Fruit fly (Drosophila melanogaster) whole organism, embryonic: ENCODE measurements around the gene CG10214.

Source experiments
- CG10959 ChIP-seq: fragments of 200-800 bp; sonication (Bioruptor generic); IDR thresholded peaks from 2 replicates; pipeline ENCODE4 v1.3.6; 2022; ENCODE audit warnings: missing biosample characterization, missing genetic modification characterization
- CG11723 ChIP-seq: fragments of 200-800 bp; sonication (Bioruptor generic); optimal IDR thresholded peaks from 2 replicates; lab custom pipeline; 2017; ENCODE audit warnings: missing biosample characterization, mild to moderate bottlenecking, missing genetic modification characterization
- CG1233 ChIP-seq: fragments of 200-800 bp; sonication (Bioruptor generic); optimal IDR thresholded peaks from 4 replicates; lab custom pipeline; 2018; ENCODE audit warnings: missing biosample characterization, mild to moderate bottlenecking, missing genetic modification characterization
- CG12744 ChIP-seq: fragments of 200-800 bp; sonication (Bioruptor generic); optimal IDR thresholded peaks from 2 replicates; lab custom pipeline; 2016; ENCODE audit warnings: missing biosample characterization, missing genetic modification characterization
- CG12769 ChIP-seq: fragments of 200-800 bp; sonication (Bioruptor generic); optimal IDR thresholded peaks from 2 replicates; lab custom pipeline; 2019; ENCODE audit warnings: missing biosample characterization, mild to moderate bottlenecking, missing genetic modification characterization, moderate library complexity
- CG13296 ChIP-seq: fragments of 200-800 bp; sonication (Bioruptor generic); optimal IDR thresholded peaks from 3 replicates; lab custom pipeline; 2018; ENCODE audit warnings: missing biosample characterization, mild to moderate bottlenecking, missing genetic modification characterization
- CG14014 ChIP-seq: fragments of 200-800 bp; sonication (Bioruptor generic); IDR thresholded peaks from 2 replicates; pipeline ENCODE4 v1.3.6; 2022; ENCODE audit warnings: missing biosample characterization, missing genetic modification characterization
- CG15479 ChIP-seq: fragments of 200-800 bp; sonication (Bioruptor generic); optimal IDR thresholded peaks from 3 replicates; lab custom pipeline; 2019; ENCODE audit warnings: missing biosample characterization, mild to moderate bottlenecking, missing genetic modification characterization, moderate library complexity
- CG18599 ChIP-seq: fragments of 200-800 bp; sonication (Bioruptor generic); optimal IDR thresholded peaks from 3 replicates; lab custom pipeline; 2017; ENCODE audit warnings: missing biosample characterization, missing genetic modification characterization, mild to moderate bottlenecking, moderate library complexity, missing genetic modification reagents
- CG2116 ChIP-seq: fragments of 200-800 bp; sonication (Bioruptor generic); optimal IDR thresholded peaks from 3 replicates; lab custom pipeline; 2018; ENCODE audit warnings: missing biosample characterization, mild to moderate bottlenecking, missing genetic modification characterization
- CG2875 ChIP-seq: fragments of 200-800 bp; sonication (Bioruptor generic); optimal IDR thresholded peaks from 2 replicates; lab custom pipeline; 2017; ENCODE audit warnings: missing biosample characterization, mild to moderate bottlenecking, missing genetic modification characterization, missing genetic modification reagents
- CG30431 ChIP-seq: fragments of 200-800 bp; sonication (Bioruptor generic); optimal IDR thresholded peaks from 2 replicates; lab custom pipeline; 2017; ENCODE audit warnings: missing biosample characterization, missing genetic modification characterization
- CG3065 ChIP-seq: fragments of 200-800 bp; sonication (Bioruptor generic); optimal IDR thresholded peaks from 2 replicates; lab custom pipeline; 2016; ENCODE audit warnings: missing biosample characterization, missing genetic modification characterization
- CG31224 ChIP-seq: fragments of 200-800 bp; sonication (Bioruptor generic); IDR thresholded peaks from 2 replicates; pipeline ENCODE4 v1.3.6; 2022; ENCODE audit warnings: missing biosample characterization, missing genetic modification characterization
- CG6654 ChIP-seq: fragments of 200-800 bp; sonication (Bioruptor generic); optimal IDR thresholded peaks from 2 replicates; lab custom pipeline; 2017; ENCODE audit warnings: missing biosample characterization, mild to moderate bottlenecking, missing genetic modification characterization
- CG7271 ChIP-seq: fragments of 200-800 bp; sonication (Bioruptor generic); optimal IDR thresholded peaks from 2 replicates; lab custom pipeline; 2018; ENCODE audit warnings: missing biosample characterization, mild to moderate bottlenecking, missing genetic modification characterization, moderate library complexity
- CG7556 ChIP-seq: fragments of 200-800 bp; sonication (Bioruptor generic); optimal IDR thresholded peaks from 2 replicates; lab custom pipeline; 2017; ENCODE audit warnings: missing biosample characterization, mild to moderate bottlenecking, missing genetic modification characterization
- CG7963 ChIP-seq: fragments of 200-800 bp; sonication (Bioruptor generic); IDR thresholded peaks from 3 replicates; pipeline ENCODE4 v1.3.6; 2022; ENCODE audit warnings: missing biosample characterization, missing genetic modification characterization; ENCODE audit not compliant: partially characterized antibody
- CG8290 ChIP-seq, 3 experiments: fragments of 200-800 bp; sonication (Bioruptor generic); optimal IDR thresholded peaks; 2 replicates each; lab custom pipeline; 2016 to 2019; ENCODE audit warnings: missing biosample characterization in 3 of 3, missing genetic modification characterization in 3 of 3, mild to moderate bottlenecking in 2 of 3, moderate library complexity in 1 of 3
- CG8388 ChIP-seq: fragments of 200-800 bp; sonication (Bioruptor generic); optimal IDR thresholded peaks from 2 replicates; lab custom pipeline; 2019; ENCODE audit warnings: missing biosample characterization, mild to moderate bottlenecking, missing genetic modification characterization, moderate library complexity
- Dip2 ChIP-seq: fragments of 200-800 bp; sonication (Bioruptor generic); IDR thresholded peaks from 2 replicates; pipeline ENCODE4 v1.3.6; 2022; ENCODE audit warnings: missing biosample characterization, missing genetic modification characterization
- Dip3 ChIP-seq: fragments of 200-800 bp; sonication (Bioruptor generic); optimal IDR thresholded peaks from 3 replicates; lab custom pipeline; 2016; ENCODE audit warnings: missing biosample characterization, missing genetic modification characterization
- Doc2 ChIP-seq: fragments of 200-800 bp; sonication (Bioruptor generic); IDR thresholded peaks from 2 replicates; pipeline ENCODE4 v1.3.6; 2022; ENCODE audit warnings: missing biosample characterization, missing genetic modification characterization
- HHEX ChIP-seq: fragments of 200-800 bp; sonication (Bioruptor generic); optimal IDR thresholded peaks from 3 replicates; lab custom pipeline; 2017; ENCODE audit warnings: missing biosample characterization, mild to moderate bottlenecking, missing genetic modification characterization, missing genetic modification reagents
- HmgZ ChIP-seq: fragments of 200-800 bp; sonication (Bioruptor generic); optimal IDR thresholded peaks from 2 replicates; lab custom pipeline; 2018; ENCODE audit warnings: missing biosample characterization, mild to moderate bottlenecking, missing genetic modification characterization
- Max ChIP-seq: fragments of 200-800 bp; sonication (Bioruptor generic); optimal IDR thresholded peaks from 2 replicates; lab custom pipeline; 2016; ENCODE audit warnings: missing biosample characterization, mild to moderate bottlenecking, missing genetic modification characterization
- Optix ChIP-seq: fragments of 200-800 bp; sonication (Bioruptor generic); IDR thresholded peaks from 3 replicates; pipeline ENCODE4 v1.3.6; 2022; ENCODE audit warnings: missing biosample characterization, missing genetic modification characterization
- Pdp1 ChIP-seq, 2 experiments: fragments of 200-800 bp; sonication (Bioruptor generic); optimal IDR thresholded peaks; 3 replicates each; lab custom pipeline; 2016; ENCODE audit warnings: missing biosample characterization in 2 of 2, missing genetic modification characterization in 2 of 2, mild to moderate bottlenecking in 1 of 2, moderate library complexity in 1 of 2
- al ChIP-seq: fragments of 200-800 bp; sonication (Bioruptor generic); IDR thresholded peaks from 2 replicates; pipeline ENCODE4 v1.3.6; 2022; ENCODE audit warnings: missing biosample characterization, missing genetic modification characterization
- bigmax ChIP-seq: fragments of 200-800 bp; sonication (Bioruptor generic); optimal IDR thresholded peaks from 2 replicates; lab custom pipeline; 2018; ENCODE audit warnings: missing biosample characterization, mild to moderate bottlenecking, missing genetic modification characterization
- croc ChIP-seq: fragments of 200-800 bp; sonication (Bioruptor generic); conservative IDR thresholded peaks from 3 replicates; pipeline ENCODE4 v1.3.6; 2022; ENCODE audit warnings: missing biosample characterization, missing genetic modification characterization
- cwo ChIP-seq: fragments of 200-800 bp; sonication (Bioruptor generic); optimal IDR thresholded peaks from 3 replicates; lab custom pipeline; 2017; ENCODE audit warnings: missing biosample characterization, missing genetic modification characterization, mild to moderate bottlenecking, moderate library complexity, missing genetic modification reagents
- dm ChIP-seq: fragments of 200-800 bp; sonication (Bioruptor generic); optimal IDR thresholded peaks from 3 replicates; lab custom pipeline; 2016; ENCODE audit warnings: missing biosample characterization, missing genetic modification characterization
- eve ChIP-seq, 2 experiments: fragments of >200 bp; optimal IDR thresholded peaks; 2 replicates each; lab custom pipeline; 2017; ENCODE audit warnings: missing biosample characterization in 2 of 2, missing genetic modification characterization in 2 of 2
- exex ChIP-seq: fragments of 200-800 bp; sonication (Bioruptor generic); optimal IDR thresholded peaks from 4 replicates; lab custom pipeline; 2018; ENCODE audit warnings: missing biosample characterization, mild to moderate bottlenecking, missing genetic modification characterization, moderate library complexity
- fd64A ChIP-seq: fragments of 200-800 bp; sonication (Bioruptor generic); optimal IDR thresholded peaks from 3 replicates; lab custom pipeline; 2018; ENCODE audit warnings: missing biosample characterization, mild to moderate bottlenecking, missing genetic modification characterization
- gcm ChIP-seq: fragments of 200-800 bp; sonication (Bioruptor generic); optimal IDR thresholded peaks from 2 replicates; lab custom pipeline; 2019; ENCODE audit warnings: missing biosample characterization, mild to moderate bottlenecking, missing genetic modification characterization, moderate library complexity
- gfzf ChIP-seq: fragments of 200-800 bp; sonication (Bioruptor generic); optimal IDR thresholded peaks from 2 replicates; lab custom pipeline; 2016; ENCODE audit warnings: missing biosample characterization, mild to moderate bottlenecking, missing genetic modification characterization, moderate library complexity
- gsb ChIP-seq: fragments of 200-800 bp; sonication (Bioruptor generic); IDR thresholded peaks from 2 replicates; pipeline ENCODE4 v1.3.6; 2022; ENCODE audit warnings: missing biosample characterization, missing genetic modification characterization
- lola ChIP-seq, 3 experiments: fragments of >200 bp in 2 of 3; fragments of 200-800 bp in 1 of 3; sonication (Bioruptor generic) in 1 of 3; optimal IDR thresholded peaks; 2 replicates each; lab custom pipeline; 2017 to 2019; ENCODE audit warnings: missing biosample characterization in 3 of 3, missing genetic modification characterization in 3 of 3, mild to moderate bottlenecking in 1 of 3, moderate library complexity in 1 of 3
- nmo ChIP-seq: fragments of 200-800 bp; sonication (Bioruptor generic); optimal IDR thresholded peaks from 2 replicates; lab custom pipeline; 2018; ENCODE audit warnings: missing biosample characterization, mild to moderate bottlenecking, missing genetic modification characterization, moderate library complexity
- peb ChIP-seq: fragments of 200-800 bp; sonication (Bioruptor generic); IDR thresholded peaks from 2 replicates; pipeline ENCODE4 v1.3.6; 2022; ENCODE audit warnings: missing biosample characterization, missing genetic modification characterization
- pum ChIP-seq: fragments of 200-800 bp; sonication (Bioruptor generic); optimal IDR thresholded peaks from 2 replicates; lab custom pipeline; 2016; ENCODE audit warnings: missing biosample characterization, missing genetic modification characterization
- sd ChIP-seq: fragments of 200-800 bp; sonication (Bioruptor generic); optimal IDR thresholded peaks from 3 replicates; lab custom pipeline; 2018; ENCODE audit warnings: missing biosample characterization, mild to moderate bottlenecking, missing genetic modification characterization, moderate library complexity
- so ChIP-seq: fragments of 200-800 bp; sonication (Bioruptor generic); IDR thresholded peaks from 3 replicates; pipeline ENCODE4 v1.3.6; 2022; ENCODE audit warnings: missing biosample characterization, missing genetic modification characterization
- twi ChIP-seq: fragments of 200-800 bp; optimal IDR thresholded peaks from 2 replicates; lab custom pipeline; 2019; ENCODE audit warnings: missing biosample characterization, mild to moderate bottlenecking, missing genetic modification characterization, moderate library complexity
- unc-4 ChIP-seq: fragments of 200-800 bp; sonication (Bioruptor generic); IDR thresholded peaks from 2 replicates; pipeline ENCODE4 v1.3.6; 2022; ENCODE audit warnings: missing biosample characterization, missing genetic modification characterization; ENCODE audit not compliant: partially characterized antibody
- vnd ChIP-seq: fragments of 200-800 bp; sonication (Bioruptor generic); IDR thresholded peaks from 3 replicates; pipeline ENCODE4 v1.3.6; 2022; ENCODE audit warnings: missing biosample characterization, missing genetic modification characterization; ENCODE audit not compliant: partially characterized antibody
- zfh1 ChIP-seq: fragments of 200-800 bp; sonication (Bioruptor generic); IDR thresholded peaks from 3 replicates; pipeline ENCODE4 v1.3.6; 2022; ENCODE audit warnings: missing biosample characterization, missing genetic modification characterization

CG10214 gene

DNA sequence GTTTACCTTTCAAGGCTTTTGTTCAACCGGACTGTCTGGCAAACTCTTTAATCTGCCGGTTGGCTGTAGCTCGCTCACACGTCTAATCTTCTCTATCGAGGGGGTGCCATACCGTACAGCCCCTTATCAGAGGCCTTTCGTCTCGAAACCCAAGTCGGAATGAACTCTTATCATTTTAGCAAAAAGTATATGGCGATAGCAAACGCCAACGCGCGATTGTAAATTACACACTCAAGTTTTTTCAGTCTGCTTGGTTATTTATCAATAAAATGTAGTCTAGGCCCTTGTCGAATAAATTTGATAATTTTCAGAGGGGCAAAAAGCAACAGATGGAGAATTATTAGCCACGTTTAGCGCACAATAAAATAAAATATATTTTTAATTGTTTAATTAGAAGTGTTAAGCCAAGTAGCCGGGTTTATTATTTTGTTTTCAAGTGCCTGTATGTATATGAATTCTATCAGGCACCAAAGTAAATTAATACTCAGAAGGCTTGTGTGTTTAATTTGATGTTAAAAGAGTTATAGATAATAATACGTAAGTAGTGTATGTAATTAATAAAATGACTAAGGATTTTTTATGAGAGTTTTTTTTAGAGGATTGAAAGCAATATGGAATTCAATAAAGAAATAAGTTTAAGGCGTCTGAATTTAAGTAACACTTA lies 42.3 kb downstream of the CG10214 start (continued):
- no peak for TF ChIP-seq lola (GFP tag; optimal IDR thresholded peaks at IDR 0.05; lab: Kevin White, UChicago)
- no peak for TF ChIP-seq al (GFP tag; lab: Robert Waterston, UW)
- no peak for TF ChIP-seq bigmax (GFP tag; lab: Kevin White, UChicago)
- TF ChIP-seq CG8388: no peak
- TF ChIP-seq sd (tag; lab: Kevin White, UChicago): peak; percentile 74
- peak; percentile 99 for TF ChIP-seq exex (tag; lab: Kevin White, UChicago)
- no peak for TF ChIP-seq peb (GFP tag; lab: Robert Waterston, UW)
- TF ChIP-seq CG30431: no peak
- no peak for TF ChIP-seq CG1233 (GFP tag; lab: Kevin White, UChicago)
- no peak for TF ChIP-seq Optix (GFP tag; lab: Robert Waterston, UW)
- peak; percentile 28 for TF ChIP-seq CG15479
- TF ChIP-seq nmo (GFP tag; lab: Kevin White, UChicago): no peak
- TF ChIP-seq vnd: no peak
- TF ChIP-seq croc (GFP tag; lab: Robert Waterston, UW): no peak
- TF ChIP-seq Doc2: no peak
- TF ChIP-seq pum (GFP tag; lab: Kevin White, UChicago): no peak
- TF ChIP-seq CG14014 (GFP tag; lab: Robert Waterston, UW): no peak
- TF ChIP-seq Dip2 (GFP tag; lab: Robert Waterston, UW): no peak
- no peak for TF ChIP-seq HHEX
- TF ChIP-seq Pdp1 (GFP tag; optimal IDR thresholded peaks at IDR 0.05; lab: Kevin White, UChicago): no peak
- no peak for TF ChIP-seq Dip3
- TF ChIP-seq cwo (GFP tag; lab: Kevin White, UChicago): peak; percentile 39
- TF ChIP-seq CG2875 (GFP tag; lab: Kevin White, UChicago): no peak
- TF ChIP-seq CG7271 (tag; lab: Kevin White, UChicago): no peak
- no peak for TF ChIP-seq twi (tag; lab: Kevin White, UChicago)
- no peak for TF ChIP-seq Max (GFP tag; lab: Kevin White, UChicago)
- no peak for TF ChIP-seq CG3065 (GFP tag; lab: Kevin White, UChicago)
- TF ChIP-seq so (GFP tag; lab: Robert Waterston, UW): no peak
- TF ChIP-seq CG7556 (GFP tag; lab: Kevin White, UChicago): no peak
- no peak for TF ChIP-seq CG12744
- TF ChIP-seq CG18599 (GFP tag; lab: Kevin White, UChicago): no peak
- no peak for TF ChIP-seq gcm
- no peak for TF ChIP-seq CG10959 (GFP tag; lab: Robert Waterston, UW)
- TF ChIP-seq CG7963 (GFP tag; lab: Robert Waterston, UW): no peak
- no peak for TF ChIP-seq CG31224 (GFP tag; lab: Robert Waterston, UW)
- TF ChIP-seq CG13296 (GFP tag; lab: Kevin White, UChicago): no peak
- no peak for TF ChIP-seq CG8290 (GFP tag; optimal IDR thresholded peaks at IDR 0.05; lab: Kevin White, UChicago)
- peak in 1 of 2 experiments; percentile 8 for TF ChIP-seq CG8290 (tag; optimal IDR thresholded peaks at IDR 0.05; lab: Kevin White, UChicago)
- TF ChIP-seq CG11723 (GFP tag; lab: Kevin White, UChicago): no peak
- TF ChIP-seq gfzf (GFP tag; lab: Kevin White, UChicago): no peak
- no peak for TF ChIP-seq CG6654 (GFP tag; lab: Kevin White, UChicago)
- TF ChIP-seq CG2116 (GFP tag; lab: Kevin White, UChicago): no peak
- TF ChIP-seq HmgZ: peak; percentile 2
- TF ChIP-seq eve (GFP tag; optimal IDR thresholded peaks at IDR 0.05; lab: Kevin White, UChicago): no peak
- no peak for TF ChIP-seq CG12769 (tag; lab: Kevin White, UChicago)
- no peak for TF ChIP-seq zfh1 (GFP tag; lab: Robert Waterston, UW)
- no peak for TF ChIP-seq fd64A (GFP tag; lab: Kevin White, UChicago)
- no peak for TF ChIP-seq gsb
- no peak for TF ChIP-seq dm (GFP tag; lab: Kevin White, UChicago)
- no peak for TF ChIP-seq unc-4 (GFP tag; lab: Robert Waterston, UW)
